Fruit fly (Drosophila melanogaster): ENCODE measurements around the gene CG8500.

CG8500 gene

dm6 chr3R:9800644-9801330 is 16.3 kb downstream of the CG8500 start, which contains the start of the genes CG9467 and CG8526 (continued):
- TF ChIP-seq CG4282 (GFP tag; optimal IDR thresholded peaks at IDR 0.05), result no peak
- TF ChIP-seq ham (GFP tag; IDR thresholded peaks at IDR 0.05), result no peak
- no peak for TF ChIP-seq repo (GFP tag; optimal IDR thresholded peaks at IDR 0.05)
- peak; percentile 69 for TF ChIP-seq Aef1 (GFP tag; IDR thresholded peaks at IDR 0.05)
- no peak for TF ChIP-seq yki (optimal IDR thresholded peaks at IDR 0.05)
- no peak for TF ChIP-seq CG4707 (GFP tag; optimal IDR thresholded peaks at IDR 0.05)
- TF ChIP-seq emc (GFP tag; optimal IDR thresholded peaks at IDR 0.05), result no peak
- TF ChIP-seq CG4328 (GFP tag; optimal IDR thresholded peaks at IDR 0.05), result no peak
- TF ChIP-seq CG31365 (tag; optimal IDR thresholded peaks at IDR 0.05), result no peak
- TF ChIP-seq H2.0 (GFP tag; IDR thresholded peaks at IDR 0.05), result peak; percentile 50
- no peak for TF ChIP-seq sd (tag; optimal IDR thresholded peaks at IDR 0.05)
- TF ChIP-seq al (GFP tag; IDR thresholded peaks at IDR 0.05), result peak; percentile 57
- no peak for TF ChIP-seq Spps (tag; optimal IDR thresholded peaks at IDR 0.05)
- no peak for TF ChIP-seq CG12071 (GFP tag; optimal IDR thresholded peaks at IDR 0.05)
- TF ChIP-seq Dad (GFP tag; optimal IDR thresholded peaks at IDR 0.05), result no peak
- TF ChIP-seq CG7928 (GFP tag; optimal IDR thresholded peaks at IDR 0.05), result peak; percentile 76
- no peak for TF ChIP-seq Neu2 (GFP tag; optimal IDR thresholded peaks at IDR 0.05; ENCODE audit: borderline replicate concordance)
- TF ChIP-seq mld (GFP tag; IDR thresholded peaks at IDR 0.05; ENCODE audit: partially characterized antibody), result peak; percentile 23; the same call in 1 of the 3 replicates
- TF ChIP-seq gsb (GFP tag; IDR thresholded peaks at IDR 0.05), result no peak
- TF ChIP-seq NfI (GFP tag; optimal IDR thresholded peaks at IDR 0.05), result peak; percentile 68
- peak; percentile 66 for TF ChIP-seq CG2129 (GFP tag; IDR thresholded peaks at IDR 0.05; ENCODE audit: partially characterized antibody)
- TF ChIP-seq CG31441 (GFP tag; IDR thresholded peaks at IDR 0.05), result peak; percentile 97
- no peak for TF ChIP-seq Blimp-1 (GFP tag; optimal IDR thresholded peaks at IDR 0.05)
- peak; percentile 79 for TF ChIP-seq trem (tag; optimal IDR thresholded peaks at IDR 0.05)
- TF ChIP-seq nerfin-2 (GFP tag; IDR thresholded peaks at IDR 0.05; ENCODE audit: partially characterized antibody), result no peak
- no peak for TF ChIP-seq CG10959 (GFP tag; IDR thresholded peaks at IDR 0.05)
- TF ChIP-seq CG7556 (GFP tag; optimal IDR thresholded peaks at IDR 0.05), result peak; percentile 35
- TF ChIP-seq schlank (tag; optimal IDR thresholded peaks at IDR 0.05), result no peak
- TF ChIP-seq CG33213 (GFP tag; optimal IDR thresholded peaks at IDR 0.05), result peak; percentile 16
- no peak for TF ChIP-seq p53 (GFP tag; optimal IDR thresholded peaks at IDR 0.05)
- TF ChIP-seq dimm (GFP tag; IDR thresholded peaks at IDR 0.05), result no peak
- TF ChIP-seq ken (GFP tag; IDR thresholded peaks at IDR 0.05), result peak; percentile 35; the same call in 1 of the 3 replicates
- no peak for TF ChIP-seq CG18599 (GFP tag; optimal IDR thresholded peaks at IDR 0.05)
- no peak for TF ChIP-seq CG5953 (GFP tag; IDR thresholded peaks at IDR 0.05)
- TF ChIP-seq CG11085 (GFP tag; IDR thresholded peaks at IDR 0.05), result 0 out of 2 replicates have a peak, but pooled peaks have one; percentile 52
- no peak for TF ChIP-seq gt (GFP tag; IDR thresholded peaks at IDR 0.05)
- peak; percentile 59 for TF ChIP-seq CG3281 (GFP tag; optimal IDR thresholded peaks at IDR 0.05)
- peak in 1 of 2 experiments; percentile 20 for TF ChIP-seq chif (GFP tag; optimal IDR thresholded peaks at IDR 0.05)
- TF ChIP-seq CG9817 (tag; optimal IDR thresholded peaks at IDR 0.05), result peak; percentile 83
- TF ChIP-seq CG14014 (GFP tag; IDR thresholded peaks at IDR 0.05), result 0 out of 2 replicates have a peak, but pooled peaks have one; percentile 38
- peak; percentile 86 for TF ChIP-seq slbo (GFP tag; IDR thresholded peaks at IDR 0.05)
- TF ChIP-seq ftz-f1 (GFP tag; optimal IDR thresholded peaks at IDR 0.05), result no peak
- no peak for TF ChIP-seq fd102C (GFP tag; optimal IDR thresholded peaks at IDR 0.05)
- TF ChIP-seq lov (optimal IDR thresholded peaks at IDR 0.05), result no peak
- TF ChIP-seq lov (GFP tag; IDR thresholded peaks at IDR 0.05), result no peak
- peak; percentile 36 for TF ChIP-seq fd96Cb (tag; optimal IDR thresholded peaks at IDR 0.05)
- peak; percentile 69 for TF ChIP-seq CG18262 (tag; optimal IDR thresholded peaks at IDR 0.05)
- peak; percentile 70; the same call in 1 of the 3 replicates for TF ChIP-seq hb (GFP tag; IDR thresholded peaks at IDR 0.05; ENCODE audit: partially characterized antibody)
- no peak for TF ChIP-seq Camta (GFP tag; optimal IDR thresholded peaks at IDR 0.05)
- no peak for TF ChIP-seq Oaz (GFP tag; IDR thresholded peaks at IDR 0.05)

All from whole organism, embryonic.